Fruit fly (Drosophila melanogaster): Measurements from ENCODE around the gene Pcd.

- TF ChIP-seq CG15710 (tag; optimal IDR thresholded peaks at IDR 0.05) (no peak), CG10348 (GFP tag; IDR thresholded peaks at IDR 0.05) (no peak), fd96Ca (GFP tag; IDR thresholded peaks at IDR 0.05) (no peak), CG13204 (GFP tag; optimal IDR thresholded peaks at IDR 0.05) (no peak), rn (GFP tag; IDR thresholded peaks at IDR 0.05) (no peak), Pif1A (GFP tag; optimal IDR thresholded peaks at IDR 0.05) (no peak), Snoo (tag; optimal IDR thresholded peaks at IDR 0.05) (no peak), D1 (tag; optimal IDR thresholded peaks at IDR 0.05) (no peak)
These were observed at the start of gene Pcd for dm6 chr3R:29723048-29723656.
